Worm (Caenorhabditis elegans) whole organism, L4/young adult: ENCODE results near the gene rad-54.L2.
A peak's percentile ranks its signal among the peaks of the same experiment; 100 is the strongest.

Experiments
- W03F9.2 ChIP-seq: fragments of 150-350 bp; optimal IDR thresholded peaks from 2 replicates; lab custom pipeline; 2014; ENCODE audit warnings: missing biosample characterization, missing genetic modification characterization
- dao-5 ChIP-seq: sonication (generic microtip); optimal IDR thresholded peaks from 2 replicates; lab custom pipeline; 2016; ENCODE audit warnings: missing genotype, missing genetic modification characterization, moderate library complexity, missing compliant biosample characterization
- him-1 ChIP-seq: sonication (generic microtip); optimal IDR thresholded peaks from 2 replicates; lab custom pipeline; 2016; ENCODE audit warnings: missing genotype, missing genetic modification reagents, missing genetic modification characterization, missing compliant biosample characterization

Gene rad-54.L2

DNA sequence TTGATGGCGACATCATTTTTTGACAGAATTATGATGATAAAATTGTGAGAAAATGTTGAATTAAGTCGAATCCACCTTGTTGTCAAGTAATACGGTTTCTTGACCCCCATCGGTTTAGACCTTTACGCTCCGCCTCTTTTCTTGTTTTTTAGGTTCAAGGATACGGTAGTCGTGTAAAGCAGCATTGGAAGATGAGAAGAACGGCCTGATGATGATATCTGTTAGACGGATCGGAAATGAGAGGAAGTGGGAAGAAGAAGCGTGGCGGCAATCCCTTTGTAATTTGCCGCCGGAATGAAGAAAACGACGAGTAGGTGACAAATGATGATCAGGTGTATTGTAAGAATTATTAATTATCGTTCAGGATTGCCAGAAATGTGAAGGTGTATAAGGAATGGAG lies 14.1 kb upstream of the rad-54.L2 start, which contains the start of gene npax-4:
npax-4 (minus strand) TSS at position 101 of the 400 bp plus-strand sequence.
- no peak for TF ChIP-seq dao-5
- TF ChIP-seq him-1 (tag; lab: Kevin White, UChicago) = no peak
- no peak for TF ChIP-seq W03F9.2 (tag; lab: Kevin White, UChicago)

DNA sequence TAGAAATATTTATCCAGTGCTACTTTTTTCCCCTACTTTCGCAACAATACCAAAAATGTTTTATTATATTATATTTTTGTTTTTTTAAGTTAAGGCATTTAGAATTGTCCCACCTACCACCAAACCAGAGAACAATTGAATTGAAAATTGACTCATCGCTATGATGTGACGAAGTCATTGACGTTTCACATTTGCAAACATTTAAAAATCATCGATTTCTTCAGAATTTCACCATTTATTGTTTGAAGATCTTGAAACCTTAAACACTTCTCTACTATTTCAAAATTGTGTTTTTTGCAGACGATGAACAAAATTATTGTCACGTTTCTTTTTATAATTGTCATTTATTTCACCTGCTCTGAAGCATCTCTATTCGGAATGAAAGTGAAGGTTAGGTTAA lies 12.7 kb upstream of the rad-54.L2 start, which contains the start of gene C09G9.8:
C09G9.8 (plus strand) TSS at position 301 of the 400 bp plus-strand sequence.
- no peak for TF ChIP-seq W03F9.2 (tag; lab: Kevin White, UChicago)
- no peak for TF ChIP-seq dao-5
- TF ChIP-seq him-1 (tag; lab: Kevin White, UChicago) = no peak

DNA sequence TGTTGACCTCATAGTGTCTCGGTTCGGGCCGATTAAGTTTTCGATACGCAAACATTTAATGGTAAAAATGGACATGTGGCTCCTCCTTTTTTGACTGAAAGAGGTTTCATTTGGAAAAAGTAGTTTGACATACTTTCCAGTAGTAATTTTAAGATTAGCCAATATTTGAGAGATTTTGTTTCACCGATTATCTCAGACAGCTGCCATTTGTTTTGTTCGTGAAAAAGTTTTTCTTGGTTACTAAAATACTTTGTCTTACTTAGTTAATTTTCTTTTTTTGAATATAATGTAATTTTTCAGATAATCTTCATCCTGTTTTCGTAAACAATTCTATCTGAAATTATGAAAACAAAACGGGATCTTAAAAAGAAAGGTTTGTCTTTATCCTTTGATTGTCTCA lies 7.6 kb upstream of the rad-54.L2 start, which contains the start of gene C09G9.5:
C09G9.5 (plus strand) TSS at position 301 of the 400 bp plus-strand sequence.
- no peak for TF ChIP-seq dao-5
- TF ChIP-seq W03F9.2 (tag; lab: Kevin White, UChicago) = no peak
- no peak for TF ChIP-seq him-1 (tag; lab: Kevin White, UChicago)

DNA sequence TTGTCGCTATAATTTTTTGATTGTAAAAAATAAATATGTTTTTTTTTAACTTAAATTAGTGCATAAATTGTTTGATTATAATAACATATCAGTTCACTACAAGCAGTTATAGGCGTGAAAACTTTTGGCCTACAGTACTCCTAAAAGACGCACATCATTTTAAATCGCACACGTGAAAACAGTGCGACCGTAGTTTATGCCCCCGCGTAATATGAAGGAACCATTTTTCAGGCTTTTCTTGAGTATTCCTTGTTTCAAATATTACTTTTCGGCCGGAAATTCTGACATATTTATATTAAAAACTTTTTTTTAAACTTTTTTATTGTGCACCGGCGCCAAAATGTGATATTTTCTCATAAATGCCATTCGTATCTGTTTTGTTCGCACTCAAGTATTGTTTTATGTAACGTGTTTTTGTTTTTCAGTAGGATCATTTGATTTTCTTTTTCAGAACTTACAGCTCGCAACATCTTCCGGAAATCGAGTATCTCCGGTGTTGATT lies 5.3 kb upstream of the rad-54.L2 start, which contains the start of gene oma-1:
oma-1 (plus strand) TSS at position 452 of the 502 bp plus-strand sequence.
- peak; percentile 26 for TF ChIP-seq W03F9.2 (tag; lab: Kevin White, UChicago)
- no peak for TF ChIP-seq dao-5

DNA sequence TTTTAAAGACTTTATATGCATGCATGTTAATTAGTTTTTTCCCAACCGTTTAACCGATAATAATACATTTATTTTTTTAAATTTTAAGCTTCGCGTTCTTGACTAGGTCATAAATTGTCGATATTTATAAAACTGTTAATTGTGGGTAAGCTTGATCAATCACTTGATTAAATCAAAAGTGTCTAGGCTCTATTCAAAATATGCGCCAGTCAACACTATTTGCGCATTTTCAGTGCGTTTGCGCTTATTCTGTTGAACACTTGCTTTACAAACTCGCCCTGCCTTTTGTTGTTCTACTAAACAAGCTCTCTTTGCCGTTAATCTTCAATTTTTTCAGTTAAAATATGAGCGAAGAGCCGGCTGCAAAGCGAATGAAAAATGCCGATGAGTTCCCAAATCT lies 2.7 kb upstream of the rad-54.L2 start, which contains the start of gene spr-2:
spr-2 (plus strand) TSS at position 332 of the 400 bp plus-strand sequence.
- TF ChIP-seq W03F9.2 (tag; lab: Kevin White, UChicago) = peak; percentile 56
- no peak for TF ChIP-seq him-1 (tag; lab: Kevin White, UChicago)
- no peak for TF ChIP-seq dao-5

DNA sequence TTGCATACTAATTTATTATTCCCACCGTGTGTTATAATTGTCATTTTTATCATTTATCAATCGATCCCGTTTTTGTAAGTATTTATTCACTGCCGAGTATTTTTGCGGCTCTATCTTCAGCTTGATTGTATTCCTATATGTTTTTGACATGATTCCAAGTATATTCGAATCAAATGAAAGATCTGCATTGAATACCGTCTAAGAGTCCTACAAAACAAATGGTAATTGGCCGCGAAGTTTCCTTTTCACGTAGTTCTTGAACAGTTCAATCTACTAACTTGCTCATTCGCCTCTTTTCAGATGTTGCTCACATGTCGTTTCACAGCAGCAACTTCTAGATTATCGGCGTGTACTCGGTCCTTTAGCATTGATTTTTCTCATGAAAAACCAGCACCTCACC lies 1.3 kb upstream of the rad-54.L2 start, which contains the start of gene C27B7.2:
C27B7.2 (plus strand) TSS at position 301 of the 400 bp plus-strand sequence.
- TF ChIP-seq dao-5 (no peak), W03F9.2 (tag; lab: Kevin White, UChicago) (no peak), him-1 (tag; lab: Kevin White, UChicago) (no peak)

DNA sequence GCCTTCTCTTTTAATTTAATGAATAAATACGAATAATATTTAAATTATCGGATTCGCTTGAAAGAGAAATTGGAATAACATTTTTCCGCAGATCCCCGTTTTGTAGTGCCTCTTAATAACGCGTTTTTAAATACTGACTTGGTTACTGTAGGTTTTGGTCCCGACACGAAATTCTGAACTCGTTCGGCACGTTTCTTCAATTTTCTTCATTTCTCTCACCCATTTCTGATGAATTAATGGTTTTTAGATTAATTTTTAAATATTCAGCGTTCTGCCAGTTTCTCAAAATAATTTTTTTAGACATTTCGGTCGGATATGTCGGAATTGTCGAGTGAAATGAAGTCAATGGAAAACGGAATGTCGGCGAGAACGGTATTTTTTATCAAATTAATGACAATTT lies 7.5 kb downstream of the rad-54.L2 start, which contains the start of gene C27B7.5:
C27B7.5 (plus strand) TSS at position 301 of the 400 bp plus-strand sequence.
- TF ChIP-seq dao-5 = no peak
- TF ChIP-seq him-1 (tag; lab: Kevin White, UChicago) = no peak
- TF ChIP-seq W03F9.2 (tag; lab: Kevin White, UChicago) = no peak

DNA sequence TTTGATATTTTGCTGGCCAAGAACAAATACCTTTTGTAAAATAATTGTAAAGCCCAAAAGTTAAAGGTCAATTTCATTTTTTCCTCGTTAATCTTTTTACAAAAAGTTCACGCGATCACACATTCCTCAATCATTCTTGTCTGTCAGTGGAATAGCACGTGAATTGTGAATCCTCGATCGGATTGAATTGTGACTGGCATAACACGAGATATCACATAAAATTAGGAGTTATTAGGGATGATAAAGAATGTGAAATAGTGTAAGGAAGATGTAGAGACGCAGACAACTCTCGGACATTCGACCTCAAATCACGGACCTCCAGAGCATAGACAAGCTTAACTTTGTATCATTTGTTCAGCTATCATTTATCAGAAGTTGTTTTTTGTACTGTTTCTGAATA lies 12.3 kb downstream of the rad-54.L2 start, which contains the start of gene C27B7.6:
C27B7.6 (minus strand) TSS at position 182 of the 400 bp plus-strand sequence.
- TF ChIP-seq W03F9.2 (tag; lab: Kevin White, UChicago) = no peak
- no peak for TF ChIP-seq him-1 (tag; lab: Kevin White, UChicago)
- no peak for TF ChIP-seq dao-5

DNA sequence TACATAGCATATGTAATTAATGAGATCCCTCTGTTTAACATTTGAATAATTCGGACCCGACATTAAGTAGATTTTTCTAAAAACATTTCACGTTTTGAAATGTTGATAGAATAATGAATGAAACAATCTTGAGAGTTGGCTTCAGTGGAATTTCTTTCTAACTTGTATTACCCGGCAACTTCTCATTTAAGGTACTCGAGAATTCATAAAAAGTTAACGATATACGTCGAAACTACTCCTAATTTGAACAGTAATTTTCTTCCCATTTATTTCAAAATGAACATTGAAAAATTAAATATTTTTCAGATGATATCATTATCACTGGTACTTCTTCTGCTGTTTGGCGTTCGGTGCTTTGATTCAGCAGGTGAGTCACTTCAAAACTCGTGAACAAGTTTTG lies 12.9 kb downstream of the rad-54.L2 start, which contains the start of gene C27B7.7:
C27B7.7 (plus strand) TSS at position 301 of the 400 bp plus-strand sequence.
- no peak for TF ChIP-seq him-1 (tag; lab: Kevin White, UChicago)
- no peak for TF ChIP-seq W03F9.2 (tag; lab: Kevin White, UChicago)
- no peak for TF ChIP-seq dao-5

DNA sequence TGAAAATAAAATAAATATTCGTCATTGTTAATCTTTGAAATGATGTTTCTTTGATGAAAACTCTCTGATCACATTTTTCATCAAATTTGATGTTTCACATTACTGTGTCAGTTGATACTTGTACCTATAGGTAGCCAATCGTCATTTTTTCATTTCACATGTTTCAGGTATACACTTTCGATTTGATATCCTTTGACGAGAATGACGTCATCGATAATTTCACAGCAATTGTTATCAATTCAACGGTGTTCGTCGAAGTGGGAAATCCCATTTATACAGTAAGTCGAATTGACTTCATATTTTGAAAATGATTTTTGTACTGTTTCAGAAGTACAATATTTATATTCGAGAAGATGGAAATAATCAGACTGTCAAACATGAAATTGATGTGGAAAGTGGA lies 20.3 kb downstream of the rad-54.L2 start:
- no peak for TF ChIP-seq W03F9.2 (tag; lab: Kevin White, UChicago)
- TF ChIP-seq him-1 (tag; lab: Kevin White, UChicago) = no peak
- no peak for TF ChIP-seq dao-5

DNA sequence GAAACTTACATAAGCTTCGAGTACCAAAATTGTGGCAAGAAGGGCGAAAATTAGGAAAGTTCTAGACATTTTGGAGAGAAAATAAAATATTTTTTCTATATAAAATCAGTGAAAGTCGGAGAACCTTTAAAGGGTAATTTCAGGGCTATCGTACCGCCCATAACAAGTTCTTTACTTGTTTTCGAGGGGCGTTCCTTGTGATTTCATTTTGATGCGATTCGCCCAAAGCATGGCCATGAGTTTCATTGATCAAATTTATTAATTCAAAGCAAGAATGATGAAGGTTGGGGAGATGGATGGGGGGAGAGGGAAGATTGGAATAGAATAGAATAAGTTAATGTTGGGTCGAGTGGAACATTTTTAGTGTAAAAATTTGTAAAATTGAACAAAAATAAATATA lies 22.1 kb downstream of the rad-54.L2 start, which contains the start of gene C27B7.9:
C27B7.9 (minus strand) TSS at position 101 of the 400 bp plus-strand sequence.
- TF ChIP-seq W03F9.2 (tag; lab: Kevin White, UChicago) (no peak), dao-5 (no peak), him-1 (tag; lab: Kevin White, UChicago) (no peak)

DNA sequence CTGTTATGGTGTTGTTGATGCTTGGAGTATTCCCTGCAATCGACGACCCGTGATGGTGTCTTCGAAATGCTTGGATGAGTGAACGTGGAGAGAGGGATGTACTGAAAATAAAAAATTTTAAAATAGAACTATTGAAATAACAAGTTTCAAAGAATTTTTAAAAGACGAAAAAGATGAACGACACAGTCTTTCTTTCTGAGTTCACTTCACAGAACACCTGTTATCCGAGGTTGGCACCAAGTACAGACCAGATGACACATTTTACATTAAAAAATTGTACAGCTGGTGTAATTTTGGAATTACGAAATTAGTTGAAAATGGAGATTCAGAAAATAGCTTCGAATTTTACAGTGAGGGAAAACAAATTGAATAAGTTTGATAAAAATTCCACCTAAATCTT lies 24.9 kb downstream of the rad-54.L2 start, which contains the start of gene rap-1:
rap-1 (minus strand) TSS at position 101 of the 400 bp plus-strand sequence.
- TF ChIP-seq dao-5 = no peak
- no peak for TF ChIP-seq W03F9.2 (tag; lab: Kevin White, UChicago)
- TF ChIP-seq him-1 (tag; lab: Kevin White, UChicago) = no peak

DNA sequence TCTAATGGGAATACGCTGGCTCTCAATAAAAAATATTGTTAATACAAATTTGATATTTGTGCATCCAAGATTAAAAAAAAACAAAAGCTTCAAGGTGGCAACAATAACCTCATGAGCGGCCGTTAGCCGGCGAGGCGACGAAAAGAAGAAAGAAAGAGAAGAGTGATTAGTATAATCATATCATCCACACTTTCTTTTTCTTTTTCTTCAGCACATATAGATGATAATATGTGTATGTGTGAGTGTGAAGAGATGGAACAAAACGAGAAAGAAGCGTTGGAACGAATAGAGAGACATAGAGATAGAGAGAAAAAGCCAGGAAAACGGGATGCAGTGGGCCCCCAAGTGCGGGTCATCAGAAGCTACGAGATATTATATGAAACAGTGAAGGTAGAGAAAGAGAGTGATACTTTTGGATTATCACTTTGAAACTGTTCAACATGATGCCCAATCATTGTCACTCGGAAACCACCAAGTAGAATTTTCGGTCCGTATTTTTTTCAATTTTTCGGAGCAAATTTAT lies 26.5 kb downstream of the rad-54.L2 start:
- TF ChIP-seq W03F9.2 (tag; lab: Kevin White, UChicago) = no peak
- no peak for TF ChIP-seq dao-5
- no peak for TF ChIP-seq him-1 (tag; lab: Kevin White, UChicago)

DNA sequence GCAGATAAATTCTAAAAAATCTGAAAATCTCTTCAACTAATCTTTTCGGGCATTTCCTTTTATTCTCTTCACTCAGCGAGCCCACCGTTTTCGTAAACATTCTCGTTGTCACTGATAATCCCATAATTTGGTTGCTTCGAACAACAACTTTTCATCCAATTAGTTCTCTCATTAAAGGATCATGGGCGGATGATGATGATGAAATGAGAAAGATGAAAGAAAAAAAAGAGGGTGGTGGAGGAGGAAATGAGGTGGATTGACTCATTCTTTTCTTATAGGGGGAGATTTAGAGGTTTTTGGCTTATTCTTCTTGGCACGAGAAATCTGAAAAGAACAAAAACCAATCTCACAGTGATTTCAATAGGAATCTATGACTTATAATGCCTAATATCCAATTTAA lies 27.3 kb downstream of the rad-54.L2 start:
- TF ChIP-seq dao-5 = no peak
- no peak for TF ChIP-seq W03F9.2 (tag; lab: Kevin White, UChicago)
- no peak for TF ChIP-seq him-1 (tag; lab: Kevin White, UChicago)
